Worm (Caenorhabditis elegans) whole organism, late embryonic: ENCODE data around the gene fbxa-32.

Experiments
- fkh-10 ChIP-seq: fragments of 150-350 bp; optimal IDR thresholded peaks from 2 replicates; lab custom pipeline; 2014; ENCODE audit warnings: missing biosample characterization, missing genetic modification reagents, missing genetic modification characterization
- nhr-11 ChIP-seq: fragments of 150-350 bp; optimal IDR thresholded peaks from 2 replicates; lab custom pipeline; 2014; ENCODE audit warnings: missing biosample characterization, missing genetic modification characterization
- unc-3 ChIP-seq, 2 experiments: fragments of 200-800 bp in 1 of 2; sonication (Bioruptor generic) in 1 of 2; sonication (generic microtip) in 1 of 2; conservative IDR thresholded peaks in 1 of 2; optimal IDR thresholded peaks in 1 of 2; 2 replicates each; pipeline versions ENCODE4 v1.3.6 to Lab custom; 2016 to 2022; ENCODE audit warnings: missing compliant biosample characterization in 2 of 2, missing genetic modification characterization in 2 of 2, missing genetic modification reagents in 1 of 2

DNA sequence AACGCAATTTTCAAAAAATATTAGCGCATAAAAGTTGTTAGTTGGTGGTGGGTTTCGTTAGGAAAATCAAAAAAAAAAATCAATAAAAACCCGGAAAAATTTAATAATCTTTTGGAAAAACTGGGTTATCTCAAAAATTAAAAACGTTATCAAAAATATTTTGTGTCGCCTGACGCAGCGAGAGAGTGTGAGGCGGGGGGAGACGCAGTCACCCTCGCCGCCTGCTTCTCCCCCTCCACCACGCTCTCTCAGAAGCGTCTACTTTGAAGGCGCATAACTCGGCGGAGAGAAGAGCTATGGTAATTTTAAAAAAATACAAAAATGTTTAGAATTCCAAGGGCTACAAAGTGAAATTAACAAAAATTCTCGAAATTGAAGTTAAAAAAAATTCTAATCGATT lies 43.9 kb downstream of the fbxa-32 start:
- no peak for TF ChIP-seq unc-3 (GFP tag; conservative IDR thresholded peaks at IDR 0.05; lab: Robert Waterston, UW)
- no peak for TF ChIP-seq unc-3 (tag; optimal IDR thresholded peaks at IDR 0.05; lab: Kevin White, UChicago)
- TF ChIP-seq nhr-11, result no peak
- TF ChIP-seq fkh-10 (GFP tag; lab: Kevin White, UChicago), result no peak
